Fruit fly (Drosophila melanogaster): ENCODE measurements around the gene Ibf1.
A peak's percentile ranks its signal among the peaks of the same experiment; 100 is the strongest.

Gene Ibf1

dm6 chr3R:9237268-9238091 lies 21.3 kb upstream of the Ibf1 start, which contains the start of gene pum:
Gene pum (minus strand): TSS chr3R:9237682.
- TF ChIP-seq Jra (GFP tag; optimal IDR thresholded peaks at IDR 0.05), result no peak
- TF ChIP-seq HLH106 (tag; optimal IDR thresholded peaks at IDR 0.05), result peak; percentile 49
- peak; percentile 68 for TF ChIP-seq woc (GFP tag; optimal IDR thresholded peaks at IDR 0.05)
- peak; percentile 9 for TF ChIP-seq Sp1 (GFP tag; optimal IDR thresholded peaks at IDR 0.05)
- no peak for TF ChIP-seq CG32264 (GFP tag; optimal IDR thresholded peaks at IDR 0.05)
- peak; percentile 77 for TF ChIP-seq Rel (GFP tag; optimal IDR thresholded peaks at IDR 0.05)
- peak; percentile 61 for TF ChIP-seq Rel (tag; optimal IDR thresholded peaks at IDR 0.05)
- TF ChIP-seq usp (GFP tag; optimal IDR thresholded peaks at IDR 0.05), result no peak

- TF ChIP-seq h (GFP tag; optimal IDR thresholded peaks at IDR 0.05), result peak; percentile 27
- no peak for TF ChIP-seq usp (GFP tag; optimal IDR thresholded peaks at IDR 0.05)
- no peak for TF ChIP-seq Rel (GFP tag; optimal IDR thresholded peaks at IDR 0.05)
- peak; percentile 27 for TF ChIP-seq Rel (tag; optimal IDR thresholded peaks at IDR 0.05)
- TF ChIP-seq GATAd (GFP tag; optimal IDR thresholded peaks at IDR 0.05), result no peak
- TF ChIP-seq Hr83 (GFP tag; optimal IDR thresholded peaks at IDR 0.05; ENCODE audit: poor library complexity, severe bottlenecking), result no peak
- no peak for TF ChIP-seq Abd-B (GFP tag; optimal IDR thresholded peaks at IDR 0.05)
- no peak for TF ChIP-seq Mio (GFP tag; optimal IDR thresholded peaks at IDR 0.05)
- TF ChIP-seq dmrt93B (GFP tag; optimal IDR thresholded peaks at IDR 0.05), result no peak
- TF ChIP-seq foxo (GFP tag; optimal IDR thresholded peaks at IDR 0.05), result no peak
- TF ChIP-seq rgr (GFP tag; optimal IDR thresholded peaks at IDR 0.05), result peak; percentile 95
- peak; percentile 19 for TF ChIP-seq dsf (GFP tag; optimal IDR thresholded peaks at IDR 0.05; ENCODE audit: borderline replicate concordance)
- TF ChIP-seq Hr78 (GFP tag; optimal IDR thresholded peaks at IDR 0.05), result no peak
- TF ChIP-seq OdsH (GFP tag; optimal IDR thresholded peaks at IDR 0.05), result no peak
- TF ChIP-seq jim (GFP tag; optimal IDR thresholded peaks at IDR 0.05), result no peak
- no peak for TF ChIP-seq br (GFP tag; optimal IDR thresholded peaks at IDR 0.05)
- TF ChIP-seq pan (optimal IDR thresholded peaks at IDR 0.05), result no peak
- TF ChIP-seq Dfd (GFP tag; optimal IDR thresholded peaks at IDR 0.05), result no peak
- TF ChIP-seq sv (GFP tag; optimal IDR thresholded peaks at IDR 0.05), result no peak
- no peak for TF ChIP-seq HLH106 (tag; optimal IDR thresholded peaks at IDR 0.05)
- TF ChIP-seq CrebA (GFP tag; optimal IDR thresholded peaks at IDR 0.05; ENCODE audit: borderline replicate concordance), result no peak
- no peak for TF ChIP-seq lola (GFP tag; optimal IDR thresholded peaks at IDR 0.05)
- no peak for TF ChIP-seq CG9705 (GFP tag; optimal IDR thresholded peaks at IDR 0.05)
- TF ChIP-seq ey (GFP tag; optimal IDR thresholded peaks at IDR 0.05), result no peak
- TF ChIP-seq psq (GFP tag; optimal IDR thresholded peaks at IDR 0.05), result peak; percentile 24
- TF ChIP-seq dl (GFP tag; optimal IDR thresholded peaks at IDR 0.05; ENCODE audit: insufficient read depth in 1 of 2, partially characterized antibody in 2 of 2), result no peak
- TF ChIP-seq Hnf4 (GFP tag; optimal IDR thresholded peaks at IDR 0.05), result peak; percentile 27
- peak; percentile 23 for TF ChIP-seq Sp1 (GFP tag; optimal IDR thresholded peaks at IDR 0.05)
- TF ChIP-seq N (GFP tag; optimal IDR thresholded peaks at IDR 0.05), result no peak
- peak; percentile 54 for TF ChIP-seq fru (GFP tag; optimal IDR thresholded peaks at IDR 0.05)
- no peak for TF ChIP-seq Myc (optimal IDR thresholded peaks at IDR 0.05)
- no peak for TF ChIP-seq Vsx2 (GFP tag; optimal IDR thresholded peaks at IDR 0.05; ENCODE audit: partially characterized antibody)
- peak; percentile 18 for TF ChIP-seq Jra (GFP tag; optimal IDR thresholded peaks at IDR 0.05)
- TF ChIP-seq CG32264 (GFP tag; optimal IDR thresholded peaks at IDR 0.05), result no peak
- TF ChIP-seq brk (GFP tag; optimal IDR thresholded peaks at IDR 0.05), result peak; percentile 18
- TF ChIP-seq sage (GFP tag; optimal IDR thresholded peaks at IDR 0.05), result no peak
- TF ChIP-seq woc (GFP tag; optimal IDR thresholded peaks at IDR 0.05), result no peak
- no peak for TF ChIP-seq tai (GFP tag; optimal IDR thresholded peaks at IDR 0.05)
- TF ChIP-seq Dif (GFP tag; optimal IDR thresholded peaks at IDR 0.05; ENCODE audit: partially characterized antibody), result no peak
These were observed 18.8 kb upstream of the Ibf1 start for dm6 chr3R:9239941-9240400.
